Fruit fly (Drosophila melanogaster) whole organism: Measurements from ENCODE around the gene Prtl99C.

Experiments
- CG8478 ChIP-seq: fragments of >200 bp; optimal IDR thresholded peaks from 2 replicates; lab custom pipeline; 2018; ENCODE audit warnings: inconsistent platforms
- Dll ChIP-seq: fragments of >200 bp; optimal IDR thresholded peaks from 2 replicates; lab custom pipeline; 2017
- EcR ChIP-seq, 2 experiments: fragments of >200 bp; optimal IDR thresholded peaks; 2 replicates each; lab custom pipeline; 2017; ENCODE audit warnings: missing biosample characterization in 2 of 2, missing genetic modification characterization in 2 of 2, missing genetic modification reagents in 2 of 2
- pan ChIP-seq: fragments of >200 bp; optimal IDR thresholded peaks from 2 replicates; lab custom pipeline; 2017
- psq ChIP-seq: fragments of >200 bp; optimal IDR thresholded peaks from 2 replicates; lab custom pipeline; 2017
- usp ChIP-seq: fragments of >200 bp; optimal IDR thresholded peaks from 2 replicates; lab custom pipeline; 2017; ENCODE audit warnings: missing biosample characterization, missing genetic modification characterization, mixed read lengths

Gene Prtl99C

dm6 chr3R:29841293-29841791, 5.6 kb downstream of the Prtl99C start, which contains the start of gene Cad99C:
Cad99C (plus strand) TSS chr3R:29841657.
- TF ChIP-seq pan (lab: Kevin White, UChicago) (no peak), CG8478 (no peak), EcR (GFP tag; optimal IDR thresholded peaks at IDR 0.05; lab: Kevin White, UChicago) (no peak), Dll (lab: Kevin White, UChicago) (no peak), psq (lab: Kevin White, UChicago) (no peak), usp (GFP tag; lab: Kevin White, UChicago) (no peak)

dm6 chr3R:29847126-29847525, 11.4 kb downstream of the Prtl99C start:
- TF ChIP-seq EcR (GFP tag; optimal IDR thresholded peaks at IDR 0.05; lab: Kevin White, UChicago) (no peak), CG8478 (no peak), usp (GFP tag; lab: Kevin White, UChicago) (no peak), Dll (lab: Kevin White, UChicago) (no peak), psq (lab: Kevin White, UChicago) (no peak), pan (lab: Kevin White, UChicago) (no peak)

dm6 chr3R:29857228-29857627, 21.5 kb downstream of the Prtl99C start, which contains the start of gene dgt1:
dgt1 (minus strand) TSS chr3R:29857491.
- no peak for TF ChIP-seq EcR (GFP tag; optimal IDR thresholded peaks at IDR 0.05; lab: Kevin White, UChicago)
- no peak for TF ChIP-seq Dll (lab: Kevin White, UChicago)
- no peak for TF ChIP-seq pan (lab: Kevin White, UChicago)
- no peak for TF ChIP-seq psq (lab: Kevin White, UChicago)
- TF ChIP-seq CG8478: no peak
- no peak for TF ChIP-seq usp (GFP tag; lab: Kevin White, UChicago)

- TF ChIP-seq pan (lab: Kevin White, UChicago) (no peak), CG8478 (no peak), psq (lab: Kevin White, UChicago) (no peak)
These were observed 23.1 kb downstream of the Prtl99C start, which contains the start of gene CG7824 for dm6 chr3R:29858806-29859205. CG7824 (minus strand) TSS chr3R:29858936.

dm6 chr3R:29859763-29860162, 24.0 kb downstream of the Prtl99C start:
- no peak for TF ChIP-seq usp (GFP tag; lab: Kevin White, UChicago)
- no peak for TF ChIP-seq CG8478
- TF ChIP-seq pan (lab: Kevin White, UChicago): no peak
- TF ChIP-seq EcR (GFP tag; optimal IDR thresholded peaks at IDR 0.05; lab: Kevin White, UChicago): no peak
- no peak for TF ChIP-seq Dll (lab: Kevin White, UChicago)
- TF ChIP-seq psq (lab: Kevin White, UChicago): no peak

dm6 chr3R:29861432-29862249, 25.9 kb downstream of the Prtl99C start, which contains the start of the genes CG15514 and RpS8:
CG15514 (minus strand) TSS chr3R:29861494.
RpS8 (plus strand) TSS chr3R:29861582.
- TF ChIP-seq EcR (GFP tag; optimal IDR thresholded peaks at IDR 0.05; lab: Kevin White, UChicago): no peak

- TF ChIP-seq psq (lab: Kevin White, UChicago): no peak
- no peak for TF ChIP-seq pan (lab: Kevin White, UChicago)
- TF ChIP-seq EcR (GFP tag; optimal IDR thresholded peaks at IDR 0.05; lab: Kevin White, UChicago): no peak
- no peak for TF ChIP-seq Dll (lab: Kevin White, UChicago)
- no peak for TF ChIP-seq usp (GFP tag; lab: Kevin White, UChicago)
- no peak for TF ChIP-seq CG8478
These were observed 27.0 kb downstream of the Prtl99C start for dm6 chr3R:29862795-29863194.

dm6 chr3R:29866706-29867105, 31.0 kb downstream of the Prtl99C start:
- no peak for TF ChIP-seq Dll (lab: Kevin White, UChicago)
- no peak for TF ChIP-seq pan (lab: Kevin White, UChicago)
- no peak for TF ChIP-seq psq (lab: Kevin White, UChicago)
- TF ChIP-seq usp (GFP tag; lab: Kevin White, UChicago): no peak
- no peak for TF ChIP-seq CG8478
- no peak for TF ChIP-seq EcR (GFP tag; optimal IDR thresholded peaks at IDR 0.05; lab: Kevin White, UChicago)

- no peak for TF ChIP-seq Dll (lab: Kevin White, UChicago)
- TF ChIP-seq usp (GFP tag; lab: Kevin White, UChicago): no peak
- TF ChIP-seq psq (lab: Kevin White, UChicago): no peak
These were observed 31.7 kb downstream of the Prtl99C start for dm6 chr3R:29867470-29867869.

- no peak for TF ChIP-seq CG8478
- no peak for TF ChIP-seq pan (lab: Kevin White, UChicago)
- TF ChIP-seq usp (GFP tag; lab: Kevin White, UChicago): no peak
- no peak for TF ChIP-seq Dll (lab: Kevin White, UChicago)
- no peak for TF ChIP-seq psq (lab: Kevin White, UChicago)
- TF ChIP-seq EcR (GFP tag; optimal IDR thresholded peaks at IDR 0.05; lab: Kevin White, UChicago): no peak
These were observed 32.1 kb downstream of the Prtl99C start for dm6 chr3R:29867895-29868294.

- no peak for TF ChIP-seq CG8478
- no peak for TF ChIP-seq Dll (lab: Kevin White, UChicago)
- no peak for TF ChIP-seq pan (lab: Kevin White, UChicago)
- TF ChIP-seq psq (lab: Kevin White, UChicago): no peak
- no peak for TF ChIP-seq usp (GFP tag; lab: Kevin White, UChicago)
- no peak for TF ChIP-seq EcR (GFP tag; optimal IDR thresholded peaks at IDR 0.05; lab: Kevin White, UChicago)
These were observed 33.1 kb downstream of the Prtl99C start, which contains the start of gene Zip99C for dm6 chr3R:29868676-29869349. Zip99C (minus strand) TSS chr3R:29868895.
